Worm (Caenorhabditis elegans) whole organism, midembryonic: ENCODE results near the gene cct-4.

Experiments used
- flt-1 ChIP-seq: fragments of 200-800 bp; sonication (Bioruptor generic); IDR thresholded peaks from 2 replicates; pipeline ENCODE4 v1.3.6; 2022; ENCODE audit warnings: missing genetic modification characterization, missing compliant biosample characterization
- ztf-29 ChIP-seq: fragments of 200-800 bp; sonication (Bioruptor generic); IDR thresholded peaks from 2 replicates; pipeline ENCODE4 v1.3.6; 2022; ENCODE audit warnings: missing genetic modification reagents, missing genetic modification characterization, missing compliant biosample characterization

- TF ChIP-seq flt-1 (GFP tag; lab: Robert Waterston, UW) (no peak), ztf-29 (GFP tag; lab: Robert Waterston, UW) (no peak)
Measured at ce11 chrII:8269351-8269750, 14.1 kb upstream of the cct-4 start, which contains the start of gene K01C8.2.
